Fruit fly (Drosophila melanogaster) Kc167 (cell line): ENCODE results near the gene CG31673.

Experiments
- Myc ChIP-seq: fragments of >200 bp; optimal IDR thresholded peaks from 2 replicates; lab custom pipeline; 2017; ENCODE audit warnings: missing external identifiers
- Sin3A ChIP-seq: fragments of >200 bp; optimal IDR thresholded peaks from 2 replicates; lab custom pipeline; 2018; ENCODE audit warnings: missing external identifiers
- h ChIP-seq: fragments of >200 bp; optimal IDR thresholded peaks from 3 replicates; lab custom pipeline; 2018; ENCODE audit warnings: missing external identifiers
- insv ChIP-seq: fragments of >200 bp; optimal IDR thresholded peaks from 3 replicates; lab custom pipeline; 2018; ENCODE audit warnings: missing external identifiers
- psq ChIP-seq: fragments of >200 bp; optimal IDR thresholded peaks from 2 replicates; lab custom pipeline; 2017; ENCODE audit warnings: missing external identifiers
- ttk ChIP-seq: sonication (Bioruptor generic); optimal IDR thresholded peaks from 2 replicates; lab custom pipeline; 2017; ENCODE audit warnings: missing external identifiers

- TF ChIP-seq ttk, result no peak
- no peak for TF ChIP-seq Sin3A (lab: Kevin White, UChicago)
- no peak for TF ChIP-seq psq
- no peak for TF ChIP-seq insv
- no peak for TF ChIP-seq h (lab: Kevin White, UChicago)
- TF ChIP-seq Myc (lab: Kevin White, UChicago), result no peak
These were observed 46.4 kb upstream of the CG31673 start for dm6 chr2L:20783044-20783443.
